Fruit fly (Drosophila melanogaster): ENCODE measurements around the gene Rpt2.
A peak's percentile ranks its signal among the peaks of the same experiment; 100 is the strongest.

Gene Rpt2

dm6 chr3R:23921701-23922501 is 9.5 kb downstream of the Rpt2 start (continued):
- TF ChIP-seq CG16813 (GFP tag; IDR thresholded peaks at IDR 0.05; ENCODE audit: partially characterized antibody) (no peak), gcm2 (GFP tag; optimal IDR thresholded peaks at IDR 0.05) (no peak), CG12104 (GFP tag; optimal IDR thresholded peaks at IDR 0.05) (peak; percentile 5), Med (GFP tag) (peak; percentile 80), Dip3 (GFP tag; optimal IDR thresholded peaks at IDR 0.05) (peak; percentile 3), HLH3B (GFP tag; IDR thresholded peaks at IDR 0.05) (peak; percentile 39; the same call in 1 of the 2 replicates), pum (GFP tag; optimal IDR thresholded peaks at IDR 0.05) (no peak), pb (GFP tag; optimal IDR thresholded peaks at IDR 0.05) (peak; percentile 23), Poxn (GFP tag; IDR thresholded peaks at IDR 0.05) (no peak), CG2129 (GFP tag; IDR thresholded peaks at IDR 0.05; ENCODE audit: partially characterized antibody) (no peak), sr (GFP tag; IDR thresholded peaks at IDR 0.05) (peak; percentile 79), Ada2b (GFP tag; IDR thresholded peaks at IDR 0.05) (peak; percentile 46), CG17361 (GFP tag; IDR thresholded peaks at IDR 0.05) (peak; percentile 59; the same call in 2 of the 3 replicates), ash1 (GFP tag; optimal IDR thresholded peaks at IDR 0.05) (peak; percentile 55), Lhr (GFP tag; optimal IDR thresholded peaks at IDR 0.05) (no peak), Xrp1 (GFP tag; IDR thresholded peaks at IDR 0.05) (peak; percentile 58), HHEX (GFP tag; optimal IDR thresholded peaks at IDR 0.05) (peak; percentile 32), Eip74EF (GFP tag; optimal IDR thresholded peaks at IDR 0.05) (no peak), CG7963 (GFP tag; IDR thresholded peaks at IDR 0.05; ENCODE audit: partially characterized antibody) (no peak), CG7372 (GFP tag; IDR thresholded peaks at IDR 0.05) (peak; percentile 11; the same call in 1 of the 2 replicates), CG9876 (GFP tag; optimal IDR thresholded peaks at IDR 0.05) (no peak), CG13296 (GFP tag; optimal IDR thresholded peaks at IDR 0.05) (no peak), CG3281 (GFP tag; optimal IDR thresholded peaks at IDR 0.05) (peak; percentile 48), cg (GFP tag; optimal IDR thresholded peaks at IDR 0.05) (peak; percentile 92), Dip2 (GFP tag; IDR thresholded peaks at IDR 0.05) (no peak), repo (GFP tag; optimal IDR thresholded peaks at IDR 0.05) (no peak), gsb (GFP tag; IDR thresholded peaks at IDR 0.05) (no peak), Bteb2 (GFP tag; optimal IDR thresholded peaks at IDR 0.05) (no peak), CG3847 (GFP tag; IDR thresholded peaks at IDR 0.05) (no peak), Nf-YC (tag; optimal IDR thresholded peaks at IDR 0.05) (peak; percentile 14), CG8944 (GFP tag; optimal IDR thresholded peaks at IDR 0.05) (no peak), Mrtf (GFP tag; IDR thresholded peaks at IDR 0.05) (no peak), emc (GFP tag; optimal IDR thresholded peaks at IDR 0.05) (no peak), kay (GFP tag; optimal IDR thresholded peaks at IDR 0.05) (no peak), TFAM (GFP tag; optimal IDR thresholded peaks at IDR 0.05) (no peak), CG6654 (GFP tag; optimal IDR thresholded peaks at IDR 0.05) (no peak), CG13287 (GFP tag; IDR thresholded peaks at IDR 0.05; ENCODE audit: partially characterized antibody) (peak; percentile 5), H15 (GFP tag; IDR thresholded peaks at IDR 0.05) (0 out of 3 replicates have a peak, but pooled peaks have one; percentile 33), eyg (GFP tag; optimal IDR thresholded peaks at IDR 0.05) (no peak), pho (GFP tag; optimal IDR thresholded peaks at IDR 0.05) (no peak), mld (GFP tag; IDR thresholded peaks at IDR 0.05; ENCODE audit: partially characterized antibody) (no peak), Pdp1 (GFP tag; optimal IDR thresholded peaks at IDR 0.05) (no peak), NC2α (GFP tag; optimal IDR thresholded peaks at IDR 0.05) (no peak), org-1 (GFP tag; optimal IDR thresholded peaks at IDR 0.05) (peak; percentile 26), wdn (GFP tag; IDR thresholded peaks at IDR 0.05) (0 out of 2 replicates have a peak, but pooled peaks have one; percentile 6), CG7271 (tag; optimal IDR thresholded peaks at IDR 0.05) (no peak), row (GFP tag; IDR thresholded peaks at IDR 0.05) (peak; percentile 59; the same call in 2 of the 3 replicates), CG12155 (GFP tag; optimal IDR thresholded peaks at IDR 0.05) (no peak), exex (tag; optimal IDR thresholded peaks at IDR 0.05) (no peak)

Data from whole organism, embryonic.